Fruit fly (Drosophila melanogaster): ENCODE results near the gene Nepl20.

dm6 chr3R:28903392-28903791 is 22.8 kb downstream of the Nepl20 start:
- TF ChIP-seq Pif1B (GFP tag; optimal IDR thresholded peaks at IDR 0.05) = no peak
- no peak for TF ChIP-seq CG9948 (tag; optimal IDR thresholded peaks at IDR 0.05)
- TF ChIP-seq CG8159 (tag; optimal IDR thresholded peaks at IDR 0.05) = no peak
- no peak for TF ChIP-seq Ets98B (GFP tag; IDR thresholded peaks at IDR 0.05)
- no peak for TF ChIP-seq fd96Ca (GFP tag; IDR thresholded peaks at IDR 0.05)

All from whole organism, pupa.